Worm (Caenorhabditis elegans) whole organism, early embryonic: ENCODE measurements around the gene cyp-33D1.

Experiments used
- B0310.2 ChIP-seq: sonication (generic microtip); optimal IDR thresholded peaks from 2 replicates; lab custom pipeline; 2016; ENCODE audit warnings: mild to moderate bottlenecking, missing genetic modification characterization, missing compliant biosample characterization
- ama-1 ChIP-seq: fragments of 150-350 bp; optimal IDR thresholded peaks from 2 replicates; lab custom pipeline; 2014
- ets-7 ChIP-seq: sonication (generic microtip); optimal IDR thresholded peaks from 2 replicates; lab custom pipeline; 2016; ENCODE audit warnings: missing genotype, missing genetic modification characterization, missing compliant biosample characterization
- hmg-4 ChIP-seq: fragments of 200-800 bp; sonication (Bioruptor generic); optimal IDR thresholded peaks from 2 replicates; lab custom pipeline; 2018; ENCODE audit warnings: mild to moderate bottlenecking, missing genetic modification characterization, missing compliant biosample characterization
- scrt-1 ChIP-seq: fragments of 200-800 bp; sonication (Bioruptor generic); IDR thresholded peaks from 2 replicates; pipeline ENCODE4 v1.3.6; 2022; ENCODE audit warnings: missing genetic modification characterization, missing compliant biosample characterization
- tbx-11 ChIP-seq: fragments of 200-800 bp; sonication (Bioruptor generic); IDR thresholded peaks from 2 replicates; pipeline ENCODE4 v1.3.6; 2022; ENCODE audit warnings: missing genetic modification characterization, missing compliant biosample characterization

ce11 chrV:16182918-16183317, 7.3 kb upstream of the cyp-33D1 start, which contains the start of gene srh-277:
- TF ChIP-seq hmg-4 (GFP tag; lab: Kevin White, UChicago) (no peak), ama-1 (lab: Kevin White, UChicago) (no peak), B0310.2 (tag; lab: Kevin White, UChicago) (no peak), scrt-1 (no peak), ets-7 (no peak), tbx-11 (GFP tag; lab: Robert Waterston, UW) (no peak)
